Worm (Caenorhabditis elegans) whole organism, early embryonic: ENCODE data around the gene dgn-2.
"Not testable (repeated sequence)": the region's sequence is repeated elsewhere in the genome, so short reads cannot be mapped to it uniquely, and the experiment has no call there.

Experiments
- B0310.2 ChIP-seq: sonication (generic microtip); optimal IDR thresholded peaks from 2 replicates; lab custom pipeline; 2016; ENCODE audit warnings: mild to moderate bottlenecking, missing genetic modification characterization, missing compliant biosample characterization
- F13C5.2 ChIP-seq: sonication (generic microtip); optimal IDR thresholded peaks from 2 replicates; lab custom pipeline; 2017; ENCODE audit warnings: mild to moderate bottlenecking, missing genetic modification characterization, inconsistent platforms, missing compliant biosample characterization
- aly-1 ChIP-seq: sonication (generic microtip); optimal IDR thresholded peaks from 2 replicates; lab custom pipeline; 2016; ENCODE audit warnings: missing genetic modification characterization, missing compliant biosample characterization
- ama-1 ChIP-seq: fragments of 150-350 bp; optimal IDR thresholded peaks from 2 replicates; lab custom pipeline; 2014
- ceh-13 ChIP-seq: fragments of 200-800 bp; sonication (Bioruptor generic); optimal IDR thresholded peaks from 2 replicates; lab custom pipeline; 2018; ENCODE audit warnings: mild to moderate bottlenecking, missing genetic modification characterization, missing compliant biosample characterization
- ceh-36 ChIP-seq: sonication (generic microtip); optimal IDR thresholded peaks from 2 replicates; lab custom pipeline; 2016; ENCODE audit warnings: missing genetic modification characterization, inconsistent platforms, missing compliant biosample characterization
- ets-7 ChIP-seq: sonication (generic microtip); optimal IDR thresholded peaks from 2 replicates; lab custom pipeline; 2016; ENCODE audit warnings: missing genotype, missing genetic modification characterization, missing compliant biosample characterization
- flt-1 ChIP-seq: fragments of 200-800 bp; sonication (Bioruptor generic); IDR thresholded peaks from 2 replicates; pipeline ENCODE4 v1.3.6; 2022; ENCODE audit warnings: missing genetic modification characterization, missing compliant biosample characterization
- hmbx-1 ChIP-seq: sonication (generic microtip); optimal IDR thresholded peaks from 2 replicates; lab custom pipeline; 2016; ENCODE audit warnings: mild to moderate bottlenecking, missing genetic modification characterization, missing compliant biosample characterization
- hmg-4 ChIP-seq: fragments of 200-800 bp; sonication (Bioruptor generic); optimal IDR thresholded peaks from 2 replicates; lab custom pipeline; 2018; ENCODE audit warnings: mild to moderate bottlenecking, missing genetic modification characterization, missing compliant biosample characterization
- hnd-1 ChIP-seq: sonication (generic microtip); optimal IDR thresholded peaks from 2 replicates; lab custom pipeline; 2016; ENCODE audit warnings: missing genetic modification characterization, missing compliant biosample characterization
- pes-1 ChIP-seq: fragments of 200-800 bp; sonication (Bioruptor generic); IDR thresholded peaks from 2 replicates; pipeline ENCODE4 v1.3.6; 2022; ENCODE audit warnings: missing genetic modification reagents, missing genetic modification characterization, missing compliant biosample characterization
- scrt-1 ChIP-seq: fragments of 200-800 bp; sonication (Bioruptor generic); IDR thresholded peaks from 2 replicates; pipeline ENCODE4 v1.3.6; 2022; ENCODE audit warnings: missing genetic modification characterization, missing compliant biosample characterization
- sea-1 ChIP-seq: fragments of 200-800 bp; sonication (Bioruptor generic); conservative IDR thresholded peaks from 2 replicates; pipeline ENCODE4 v1.3.6; 2022; ENCODE audit warnings: missing genetic modification characterization, missing compliant biosample characterization
- tbx-11 ChIP-seq: fragments of 200-800 bp; sonication (Bioruptor generic); IDR thresholded peaks from 2 replicates; pipeline ENCODE4 v1.3.6; 2022; ENCODE audit warnings: missing genetic modification characterization, missing compliant biosample characterization
- tbx-37 ChIP-seq: fragments of 200-800 bp; sonication (Bioruptor generic); conservative IDR thresholded peaks from 2 replicates; pipeline ENCODE4 v1.3.6; 2022; ENCODE audit warnings: missing genetic modification reagents, missing genetic modification characterization, missing compliant biosample characterization
- tra-4 ChIP-seq: sonication (generic microtip); optimal IDR thresholded peaks from 2 replicates; lab custom pipeline; 2017; ENCODE audit warnings: missing genetic modification characterization, missing compliant biosample characterization

The dgn-2 gene

ce11 chrX:1367416-1367815, at the start of gene dgn-2:
Gene dgn-2 (minus strand): TSS chrX:1367516.
- TF ChIP-seq ama-1 (no peak), scrt-1 (GFP tag; lab: Robert Waterston, UW) (no peak), B0310.2 (tag; lab: Kevin White, UChicago) (no peak), tra-4 (tag; lab: Kevin White, UChicago) (no peak), ceh-36 (tag; lab: Kevin White, UChicago) (no peak), flt-1 (GFP tag; lab: Robert Waterston, UW) (no peak), sea-1 (GFP tag; lab: Robert Waterston, UW) (no peak)

ce11 chrX:1416776-1417354, 49.5 kb upstream of the dgn-2 start, which contains the start of the genes F19G12.4 and F19G12.8:
Gene F19G12.4 (plus strand): TSS chrX:1417304.
Gene F19G12.8 (plus strand): TSS chrX:1417320.
- TF ChIP-seq hnd-1 (tag; lab: Kevin White, UChicago) (no peak), hmbx-1 (tag; lab: Kevin White, UChicago) (no peak), tbx-11 (GFP tag; lab: Robert Waterston, UW) (no peak), sea-1 (GFP tag; lab: Robert Waterston, UW) (no peak), B0310.2 (tag; lab: Kevin White, UChicago) (no peak), ama-1 (no peak), flt-1 (GFP tag; lab: Robert Waterston, UW) (no peak)

ce11 chrX:1412844-1413243, 45.5 kb upstream of the dgn-2 start, which contains the start of gene srh-19:
Gene srh-19 (plus strand): TSS chrX:1413144.
- TF ChIP-seq scrt-1 (GFP tag; lab: Robert Waterston, UW) (no peak), hmbx-1 (tag; lab: Kevin White, UChicago) (no peak), hmg-4 (GFP tag; lab: Kevin White, UChicago) (no peak), F13C5.2 (tag; lab: Kevin White, UChicago) (no peak), hnd-1 (tag; lab: Kevin White, UChicago) (no peak), B0310.2 (tag; lab: Kevin White, UChicago) (no peak), ama-1 (no peak)

- TF ChIP-seq scrt-1 (GFP tag; lab: Robert Waterston, UW) (no peak), tbx-37 (no peak), aly-1 (tag; lab: Kevin White, UChicago) (no peak), sea-1 (GFP tag; lab: Robert Waterston, UW) (no peak), B0310.2 (tag; lab: Kevin White, UChicago) (no peak), ets-7 (tag; lab: Kevin White, UChicago) (no peak)
These were observed 43.2 kb upstream of the dgn-2 start, which contains the start of gene abu-2 for ce11 chrX:1410552-1410951. Gene abu-2 (minus strand): TSS chrX:1410652.

- TF ChIP-seq B0310.2 (tag; lab: Kevin White, UChicago): no peak
These were observed 41.9 kb upstream of the dgn-2 start for ce11 chrX:1409224-1409623.

ce11 chrX:1403971-1404370, 36.7 kb upstream of the dgn-2 start, which contains the start of gene ZK402.1:
Gene ZK402.1 (plus strand): TSS chrX:1404271.
- not testable (repeated sequence) for TF ChIP-seq ama-1; B0310.2 (tag; lab: Kevin White, UChicago); tra-4 (tag; lab: Kevin White, UChicago)

- TF ChIP-seq B0310.2, tra-4, hmbx-1 (tag; lab: Kevin White, UChicago): not testable (repeated sequence)
These were observed 36.1 kb upstream of the dgn-2 start, which contains the start of gene ZK402.2 for ce11 chrX:1403444-1403843. Gene ZK402.2 (plus strand): TSS chrX:1403744.

ce11 chrX:1401259-1401658, 33.9 kb upstream of the dgn-2 start, which contains the start of gene ZK402.5:
Gene ZK402.5 (minus strand): TSS chrX:1401359.
- TF ChIP-seq B0310.2 (tag; lab: Kevin White, UChicago) (no peak), ceh-36 (tag; lab: Kevin White, UChicago) (no peak), F13C5.2 (tag; lab: Kevin White, UChicago) (no peak), flt-1 (GFP tag; lab: Robert Waterston, UW) (no peak), hnd-1 (tag; lab: Kevin White, UChicago) (no peak), ets-7 (tag; lab: Kevin White, UChicago) (no peak), tbx-11 (GFP tag; lab: Robert Waterston, UW) (no peak), ceh-13 (no peak), hmbx-1 (tag; lab: Kevin White, UChicago) (no peak), tbx-37 (no peak), ama-1 (no peak), scrt-1 (GFP tag; lab: Robert Waterston, UW) (no peak), aly-1 (tag; lab: Kevin White, UChicago) (no peak), tra-4 (tag; lab: Kevin White, UChicago) (no peak), pes-1 (GFP tag; lab: Robert Waterston, UW) (no peak), sea-1 (GFP tag; lab: Robert Waterston, UW) (no peak), hmg-4 (GFP tag; lab: Kevin White, UChicago) (no peak)
